Fruit fly (Drosophila melanogaster): ENCODE measurements around the gene CG5026.
A peak's percentile ranks its signal among the peaks of the same experiment; 100 is the strongest.

Gene CG5026

DNA sequence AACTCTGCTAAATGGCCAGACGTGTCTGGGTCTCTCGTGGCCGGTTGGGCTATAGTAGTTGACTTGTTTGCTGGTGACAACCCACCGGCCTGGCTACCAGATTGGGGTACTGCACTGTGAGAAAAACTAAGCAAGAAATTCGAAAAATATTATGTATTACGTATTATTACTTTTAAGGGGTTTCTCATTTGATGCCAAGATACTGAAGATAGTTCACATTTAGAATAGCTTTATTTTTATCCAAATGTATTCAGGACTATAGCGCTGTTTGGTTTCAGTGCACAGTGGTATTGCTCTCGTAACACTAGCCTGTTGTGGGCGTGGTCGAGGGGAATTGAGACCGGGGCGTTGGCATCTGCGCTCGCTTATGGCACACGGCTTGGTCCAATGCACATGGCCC is 47.6 kb upstream of the CG5026 start (continued):
- TF ChIP-seq sens (GFP tag) (peak; percentile 93), CG6689 (GFP tag; IDR thresholded peaks at IDR 0.05) (peak; percentile 66), CG4282 (GFP tag; optimal IDR thresholded peaks at IDR 0.05) (no peak), H2.0 (GFP tag; IDR thresholded peaks at IDR 0.05) (peak; percentile 44), HmgZ (tag; optimal IDR thresholded peaks at IDR 0.05) (peak; percentile 2), onecut (GFP tag; IDR thresholded peaks at IDR 0.05) (peak; percentile 53), pnt (GFP tag; optimal IDR thresholded peaks at IDR 0.05) (peak; percentile 18), hbn (GFP tag; IDR thresholded peaks at IDR 0.05; ENCODE audit: partially characterized antibody) (no peak), CG7839 (tag; optimal IDR thresholded peaks at IDR 0.05) (peak; percentile 80), Abd-B (GFP tag; optimal IDR thresholded peaks at IDR 0.05) (no peak), scrt (GFP tag; optimal IDR thresholded peaks at IDR 0.05) (peak; percentile 52), Fer2 (tag; optimal IDR thresholded peaks at IDR 0.05) (no peak), amos (GFP tag; IDR thresholded peaks at IDR 0.05; ENCODE audit: partially characterized antibody) (no peak), z (GFP tag; IDR thresholded peaks at IDR 0.05) (no peak), CG10274 (GFP tag; optimal IDR thresholded peaks at IDR 0.05) (peak; percentile 45), CG4854 (GFP tag; optimal IDR thresholded peaks at IDR 0.05) (peak; percentile 36), CG17912 (GFP tag; optimal IDR thresholded peaks at IDR 0.05) (no peak), sim (GFP tag; IDR thresholded peaks at IDR 0.05) (no peak), her (GFP tag; optimal IDR thresholded peaks at IDR 0.05) (peak; percentile 33), CG8478 (optimal IDR thresholded peaks at IDR 0.05) (no peak), ftz-f1 (GFP tag; optimal IDR thresholded peaks at IDR 0.05) (no peak), CG8281 (tag; optimal IDR thresholded peaks at IDR 0.05) (no peak), CG9876 (GFP tag; optimal IDR thresholded peaks at IDR 0.05) (no peak), tll (GFP tag; optimal IDR thresholded peaks at IDR 0.05) (no peak), CG1832 (GFP tag; optimal IDR thresholded peaks at IDR 0.05) (no peak), chinmo (GFP tag; IDR thresholded peaks at IDR 0.05; ENCODE audit: partially characterized antibody) (no peak), fu2 (GFP tag; optimal IDR thresholded peaks at IDR 0.05) (peak; percentile 7), CG15514 (GFP tag; optimal IDR thresholded peaks at IDR 0.05) (peak; percentile 57), Hey (tag; optimal IDR thresholded peaks at IDR 0.05) (no peak), CG17568 (GFP tag; optimal IDR thresholded peaks at IDR 0.05) (peak; percentile 29), Sin3A (optimal IDR thresholded peaks at IDR 0.05) (no peak), Mrtf (GFP tag; IDR thresholded peaks at IDR 0.05) (0 out of 3 replicates have a peak, but pooled peaks have one; percentile 42), CG11247 (GFP tag; IDR thresholded peaks at IDR 0.05) (peak; percentile 52), pum (GFP tag; optimal IDR thresholded peaks at IDR 0.05) (peak; percentile 51), CG12744 (GFP tag; optimal IDR thresholded peaks at IDR 0.05) (peak; percentile 46), CG5953 (GFP tag; IDR thresholded peaks at IDR 0.05) (0 out of 2 replicates have a peak, but pooled peaks have one; percentile 26), CG1602 (GFP tag; optimal IDR thresholded peaks at IDR 0.05) (peak; percentile 37), CG11398 (GFP tag; optimal IDR thresholded peaks at IDR 0.05) (peak; percentile 16), CG14710 (tag; optimal IDR thresholded peaks at IDR 0.05) (peak; percentile 27), knrl (GFP tag; IDR thresholded peaks at IDR 0.05; ENCODE audit: partially characterized antibody) (no peak), hth (optimal IDR thresholded peaks at IDR 0.05) (no peak), nmo (GFP tag; optimal IDR thresholded peaks at IDR 0.05) (peak; percentile 61), CG2712 (tag; optimal IDR thresholded peaks at IDR 0.05) (peak; percentile 75), CG34224 (GFP tag; IDR thresholded peaks at IDR 0.05; ENCODE audit: partially characterized antibody) (no peak), CG18599 (GFP tag; optimal IDR thresholded peaks at IDR 0.05) (peak; percentile 81), CG12071 (GFP tag; optimal IDR thresholded peaks at IDR 0.05) (peak; percentile 69), sima (GFP tag; optimal IDR thresholded peaks at IDR 0.05) (no peak), bigmax (GFP tag; optimal IDR thresholded peaks at IDR 0.05) (no peak), HHEX (GFP tag; optimal IDR thresholded peaks at IDR 0.05) (peak; percentile 71), CG12155 (GFP tag; optimal IDR thresholded peaks at IDR 0.05) (peak; percentile 36), B-H2 (GFP tag; optimal IDR thresholded peaks at IDR 0.05) (no peak)
